Fruit fly (Drosophila melanogaster): ENCODE results near the gene CG14257.

CG14257 gene

dm6 chr3R:27064099-27064498 lies 11.6 kb upstream of the CG14257 start, which contains the start of gene Nep5:
Gene Nep5, minus strand, starts transcription at chr3R:27064199.
- TF ChIP-seq CG14711 (tag; optimal IDR thresholded peaks at IDR 0.05) (no peak), bab1 (GFP tag; optimal IDR thresholded peaks at IDR 0.05) (no peak), Hr96 (GFP tag; optimal IDR thresholded peaks at IDR 0.05) (no peak), cnc (optimal IDR thresholded peaks at IDR 0.05) (no peak), CG33017 (tag; optimal IDR thresholded peaks at IDR 0.05) (no peak), CG12768 (GFP tag; optimal IDR thresholded peaks at IDR 0.05) (no peak), tj (GFP tag; optimal IDR thresholded peaks at IDR 0.05) (no peak), CG5204 (GFP tag; optimal IDR thresholded peaks at IDR 0.05) (no peak), pad (GFP tag; optimal IDR thresholded peaks at IDR 0.05) (no peak), toe (GFP tag; optimal IDR thresholded peaks at IDR 0.05) (no peak), Crg-1 (GFP tag; optimal IDR thresholded peaks at IDR 0.05) (no peak), CG1620 (GFP tag; optimal IDR thresholded peaks at IDR 0.05) (no peak), CG7045 (GFP tag; optimal IDR thresholded peaks at IDR 0.05) (no peak), CG11617 (GFP tag; optimal IDR thresholded peaks at IDR 0.05) (no peak), Mnt (GFP tag; optimal IDR thresholded peaks at IDR 0.05) (no peak), ovo (GFP tag; optimal IDR thresholded peaks at IDR 0.05) (no peak)

dm6 chr3R:27065136-27065535 lies 10.5 kb upstream of the CG14257 start, which contains the start of gene CG43935:
Gene CG43935, plus strand, starts transcription at chr3R:27065436.
- TF ChIP-seq ovo (GFP tag; optimal IDR thresholded peaks at IDR 0.05) (no peak), CG14711 (tag; optimal IDR thresholded peaks at IDR 0.05) (no peak), Crg-1 (GFP tag; optimal IDR thresholded peaks at IDR 0.05) (no peak)

dm6 chr3R:27067362-27067761 lies 8.3 kb upstream of the CG14257 start:
- TF ChIP-seq CG14711 (tag; optimal IDR thresholded peaks at IDR 0.05) (peak; percentile 8), CG7101 (tag; optimal IDR thresholded peaks at IDR 0.05) (no peak)

dm6 chr3R:27069201-27069600 lies 6.5 kb upstream of the CG14257 start:
- TF ChIP-seq cnc (optimal IDR thresholded peaks at IDR 0.05), result no peak
- TF ChIP-seq kay (GFP tag; ENCODE audit: borderline replicate concordance), result peak; percentile 75
- no peak for TF ChIP-seq Hr96 (GFP tag; optimal IDR thresholded peaks at IDR 0.05)
- no peak for TF ChIP-seq bab1 (GFP tag; optimal IDR thresholded peaks at IDR 0.05)

dm6 chr3R:27069810-27070625 lies 5.7 kb upstream of the CG14257 start, which contains the start of gene spz:
Gene spz, minus strand, starts transcription at chr3R:27070070.
- TF ChIP-seq CG1620 (GFP tag; optimal IDR thresholded peaks at IDR 0.05), result no peak
- TF ChIP-seq ovo (GFP tag; optimal IDR thresholded peaks at IDR 0.05), result peak; percentile 40
- TF ChIP-seq CG12768 (GFP tag; optimal IDR thresholded peaks at IDR 0.05), result peak; percentile 11
- TF ChIP-seq Crg-1 (GFP tag; optimal IDR thresholded peaks at IDR 0.05), result no peak
- no peak for TF ChIP-seq Hr96 (GFP tag; optimal IDR thresholded peaks at IDR 0.05)
- no peak for TF ChIP-seq cic (GFP tag; optimal IDR thresholded peaks at IDR 0.05)
- TF ChIP-seq Clk (GFP tag; optimal IDR thresholded peaks at IDR 0.05), result no peak
- no peak for TF ChIP-seq CG5204 (GFP tag; optimal IDR thresholded peaks at IDR 0.05)
- TF ChIP-seq kay (GFP tag; ENCODE audit: borderline replicate concordance), result no peak
- peak; percentile 31 for TF ChIP-seq bab1 (GFP tag; optimal IDR thresholded peaks at IDR 0.05)
- TF ChIP-seq pad (GFP tag; optimal IDR thresholded peaks at IDR 0.05), result peak; percentile 46
- no peak for TF ChIP-seq CG7101 (tag; optimal IDR thresholded peaks at IDR 0.05)
- TF ChIP-seq CG11617 (GFP tag; optimal IDR thresholded peaks at IDR 0.05), result no peak
- TF ChIP-seq Mnt (GFP tag; optimal IDR thresholded peaks at IDR 0.05), result no peak
- no peak for TF ChIP-seq CG7045 (GFP tag; optimal IDR thresholded peaks at IDR 0.05)

- no peak for TF ChIP-seq toe (GFP tag; optimal IDR thresholded peaks at IDR 0.05)
- TF ChIP-seq CG12768 (GFP tag; optimal IDR thresholded peaks at IDR 0.05), result peak; percentile 14
- TF ChIP-seq kay (GFP tag; ENCODE audit: borderline replicate concordance), result peak; percentile 69
Observed at dm6 chr3R:27070906-27071498, 4.7 kb upstream of the CG14257 start.

- TF ChIP-seq CG14711 (tag; optimal IDR thresholded peaks at IDR 0.05) (no peak), CG7045 (GFP tag; optimal IDR thresholded peaks at IDR 0.05) (no peak), cnc (optimal IDR thresholded peaks at IDR 0.05) (no peak), pad (GFP tag; optimal IDR thresholded peaks at IDR 0.05) (no peak), CG33017 (tag; optimal IDR thresholded peaks at IDR 0.05) (no peak), ovo (GFP tag; optimal IDR thresholded peaks at IDR 0.05) (no peak), CG1620 (GFP tag; optimal IDR thresholded peaks at IDR 0.05) (no peak), tj (GFP tag; optimal IDR thresholded peaks at IDR 0.05) (no peak), toe (GFP tag; optimal IDR thresholded peaks at IDR 0.05) (no peak), CG12768 (GFP tag; optimal IDR thresholded peaks at IDR 0.05) (no peak), bab1 (GFP tag; optimal IDR thresholded peaks at IDR 0.05) (no peak), CG5204 (GFP tag; optimal IDR thresholded peaks at IDR 0.05) (no peak), CG7101 (tag; optimal IDR thresholded peaks at IDR 0.05) (no peak), Hr96 (GFP tag; optimal IDR thresholded peaks at IDR 0.05) (no peak), Mnt (GFP tag; optimal IDR thresholded peaks at IDR 0.05) (no peak), cic (GFP tag; optimal IDR thresholded peaks at IDR 0.05) (no peak), Clk (GFP tag; optimal IDR thresholded peaks at IDR 0.05) (no peak), kay (GFP tag; ENCODE audit: borderline replicate concordance) (no peak), Crg-1 (GFP tag; optimal IDR thresholded peaks at IDR 0.05) (no peak)
Observed at dm6 chr3R:27076618-27077017, 948 bp downstream of the CG14257 start.
